Worm (Caenorhabditis elegans) whole organism, midembryonic: ENCODE data around the gene nuo-1.

Source experiments
- cog-1 ChIP-seq: sonication (generic microtip); optimal IDR thresholded peaks from 2 replicates; lab custom pipeline; 2016; ENCODE audit warnings: missing genetic modification characterization, missing compliant biosample characterization
- flt-1 ChIP-seq: fragments of 200-800 bp; sonication (Bioruptor generic); IDR thresholded peaks from 2 replicates; pipeline ENCODE4 v1.3.6; 2022; ENCODE audit warnings: missing genetic modification characterization, missing compliant biosample characterization
- klf-2 ChIP-seq: fragments of 200-800 bp; sonication (Bioruptor generic); conservative IDR thresholded peaks from 2 replicates; pipeline ENCODE4 v1.3.6; 2022; ENCODE audit warnings: missing genetic modification reagents, missing genetic modification characterization, missing compliant biosample characterization
- med-1 ChIP-seq: sonication (generic microtip); optimal IDR thresholded peaks from 2 replicates; lab custom pipeline; 2017; ENCODE audit warnings: missing genetic modification characterization, mild to moderate bottlenecking, missing compliant biosample characterization, antibody characterized with exemption, missing genetic modification reagents; ENCODE audit not compliant: insufficient read depth
- ref-1 ChIP-seq: fragments of 200-800 bp; sonication (Bioruptor generic); conservative IDR thresholded peaks from 2 replicates; pipeline ENCODE4 v1.3.6; 2022; ENCODE audit warnings: missing genetic modification reagents, missing genetic modification characterization, missing compliant biosample characterization
- tab-1 ChIP-seq: fragments of 200-800 bp; sonication (Bioruptor generic); IDR thresholded peaks from 2 replicates; pipeline ENCODE4 v1.3.6; 2022; ENCODE audit warnings: missing genetic modification characterization, missing compliant biosample characterization
- ztf-23 ChIP-seq: fragments of 200-800 bp; sonication (Bioruptor generic); IDR thresholded peaks from 2 replicates; pipeline ENCODE4 v1.3.6; 2022; ENCODE audit warnings: missing genetic modification reagents, missing genetic modification characterization, missing compliant biosample characterization
- ztf-29 ChIP-seq: fragments of 200-800 bp; sonication (Bioruptor generic); IDR thresholded peaks from 2 replicates; pipeline ENCODE4 v1.3.6; 2022; ENCODE audit warnings: missing genetic modification reagents, missing genetic modification characterization, missing compliant biosample characterization

DNA sequence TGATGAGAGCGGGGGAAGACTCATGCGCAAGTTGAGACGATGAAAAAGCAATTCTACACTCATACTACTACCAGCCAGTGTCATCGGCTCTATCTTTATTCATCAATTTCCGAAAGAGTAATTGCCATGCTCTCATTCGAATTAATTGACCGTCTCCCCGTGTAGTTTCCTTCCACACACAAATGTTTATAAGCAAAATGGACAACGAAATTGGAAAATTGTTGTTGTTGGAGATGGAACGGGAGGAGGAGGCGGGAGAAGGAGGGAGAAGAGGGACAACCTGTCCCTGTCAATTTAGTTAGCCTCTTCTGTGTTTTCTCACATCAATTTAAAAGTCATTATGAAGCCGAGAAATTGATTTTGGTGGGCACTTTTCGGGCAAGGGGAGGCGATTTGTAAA, 25.1 kb upstream of the nuo-1 start:
- TF ChIP-seq ref-1 (GFP tag; lab: Robert Waterston, UW) (no peak), flt-1 (no peak), med-1 (no peak), ztf-29 (no peak), cog-1 (no peak), klf-2 (GFP tag; lab: Robert Waterston, UW) (no peak), ztf-23 (GFP tag; lab: Robert Waterston, UW) (no peak), tab-1 (GFP tag; lab: Robert Waterston, UW) (no peak)
